Fruit fly (Drosophila melanogaster) whole organism, prepupa: ENCODE measurements around the gene CG5707.

Experiments used
- CG10631 ChIP-seq: fragments of 200-800 bp; sonication (Bioruptor generic); optimal IDR thresholded peaks from 2 replicates; lab custom pipeline; 2016; ENCODE audit warnings: missing biosample characterization, missing genetic modification characterization
- CG10669 ChIP-seq: fragments of 200-800 bp; sonication (Bioruptor generic); optimal IDR thresholded peaks from 3 replicates; lab custom pipeline; 2018; ENCODE audit warnings: missing biosample characterization, mild to moderate bottlenecking, missing genetic modification characterization, moderate library complexity
- CG11294 ChIP-seq: fragments of 200-800 bp; sonication (Bioruptor generic); IDR thresholded peaks from 2 replicates; pipeline ENCODE4 v1.3.6; 2022; ENCODE audit warnings: missing biosample characterization, missing genetic modification characterization
- CG15336 ChIP-seq: fragments of 200-800 bp; sonication (Bioruptor generic); IDR thresholded peaks from 2 replicates; pipeline ENCODE4 v1.3.6; 2022; ENCODE audit warnings: missing biosample characterization, missing genetic modification characterization
- CG1621 ChIP-seq: fragments of 200-800 bp; sonication (Bioruptor generic); optimal IDR thresholded peaks from 3 replicates; lab custom pipeline; 2018; ENCODE audit warnings: missing biosample characterization, mild to moderate bottlenecking, missing genetic modification characterization
- CG3032 ChIP-seq: fragments of 200-800 bp; optimal IDR thresholded peaks from 2 replicates; lab custom pipeline; 2019; ENCODE audit warnings: missing biosample characterization, mild to moderate bottlenecking, missing genetic modification characterization, moderate library complexity
- CG32006 ChIP-seq: fragments of 200-800 bp; sonication (Bioruptor generic); optimal IDR thresholded peaks from 3 replicates; lab custom pipeline; 2017; ENCODE audit warnings: missing biosample characterization, mild to moderate bottlenecking, missing genetic modification characterization
- CG34406 ChIP-seq: fragments of 200-800 bp; sonication (Bioruptor generic); optimal IDR thresholded peaks from 3 replicates; lab custom pipeline; 2016; ENCODE audit warnings: missing biosample characterization, missing genetic modification characterization
- CG6792 ChIP-seq: fragments of 200-800 bp; sonication (Bioruptor generic); optimal IDR thresholded peaks from 3 replicates; lab custom pipeline; 2016; ENCODE audit warnings: missing biosample characterization, missing genetic modification characterization
- CG6808 ChIP-seq: fragments of 200-800 bp; sonication (Bioruptor generic); optimal IDR thresholded peaks from 3 replicates; lab custom pipeline; 2017; ENCODE audit warnings: missing biosample characterization, missing genetic modification characterization, mild to moderate bottlenecking, moderate library complexity, missing genetic modification reagents
- CG6854 ChIP-seq: fragments of 200-800 bp; sonication (Bioruptor generic); optimal IDR thresholded peaks from 2 replicates; lab custom pipeline; 2017; ENCODE audit warnings: missing biosample characterization, mild to moderate bottlenecking, missing genetic modification characterization
- CG7368 ChIP-seq: fragments of 200-800 bp; sonication (Bioruptor generic); optimal IDR thresholded peaks from 3 replicates; lab custom pipeline; 2016; ENCODE audit warnings: missing biosample characterization, missing genetic modification characterization
- CG8319 ChIP-seq: fragments of 200-800 bp; sonication (Bioruptor generic); optimal IDR thresholded peaks from 3 replicates; lab custom pipeline; 2016; ENCODE audit warnings: missing biosample characterization, missing genetic modification characterization
- CG8632 ChIP-seq: fragments of 200-800 bp; sonication (Bioruptor generic); optimal IDR thresholded peaks from 3 replicates; lab custom pipeline; 2016; ENCODE audit warnings: missing biosample characterization, missing genetic modification characterization
- CG9139 ChIP-seq: fragments of 200-800 bp; sonication (Bioruptor generic); optimal IDR thresholded peaks from 3 replicates; lab custom pipeline; 2017; ENCODE audit warnings: missing biosample characterization, mild to moderate bottlenecking, missing genetic modification characterization
- Eip75B ChIP-seq: fragments of 200-800 bp; sonication (Bioruptor generic); optimal IDR thresholded peaks from 3 replicates; lab custom pipeline; 2016; ENCODE audit warnings: missing biosample characterization, missing genetic modification characterization
- Eip78C ChIP-seq: fragments of 200-800 bp; sonication (Bioruptor generic); peaks from one replicate; lab custom pipeline; 2016; ENCODE audit warnings: missing biosample characterization, missing genetic modification characterization
- Ets21C ChIP-seq: fragments of 200-800 bp; sonication (Bioruptor generic); optimal IDR thresholded peaks from 3 replicates; lab custom pipeline; 2016; ENCODE audit warnings: missing biosample characterization, missing genetic modification characterization
- Gug ChIP-seq: fragments of 200-800 bp; sonication (Bioruptor generic); IDR thresholded peaks from 2 replicates; pipeline ENCODE4 v1.3.6; 2022; ENCODE audit warnings: missing biosample characterization, missing genetic modification characterization
- Hr38 ChIP-seq: sonication (Bioruptor generic); optimal IDR thresholded peaks from 2 replicates; lab custom pipeline; 2016; ENCODE audit warnings: missing biosample characterization, missing genetic modification characterization
- Hr39 ChIP-seq: fragments of 200-800 bp; sonication (Bioruptor generic); optimal IDR thresholded peaks from 2 replicates; lab custom pipeline; 2016; ENCODE audit warnings: missing biosample characterization, missing genetic modification characterization
- Hr4 ChIP-seq: fragments of 200-800 bp; sonication (Bioruptor generic); optimal IDR thresholded peaks from 3 replicates; lab custom pipeline; 2016; ENCODE audit warnings: missing biosample characterization, missing genetic modification characterization
- Lpt ChIP-seq: fragments of 200-800 bp; sonication (Bioruptor generic); optimal IDR thresholded peaks from 3 replicates; lab custom pipeline; 2016; ENCODE audit warnings: missing biosample characterization, missing genetic modification characterization
- Met ChIP-seq: fragments of 200-800 bp; sonication (Bioruptor generic); optimal IDR thresholded peaks from 3 replicates; lab custom pipeline; 2016; ENCODE audit warnings: missing biosample characterization, missing genetic modification characterization
- Smox ChIP-seq: fragments of 200-800 bp; sonication (Bioruptor generic); optimal IDR thresholded peaks from 3 replicates; lab custom pipeline; 2016; ENCODE audit warnings: missing biosample characterization, missing genetic modification characterization
- Sox15 ChIP-seq: fragments of 200-800 bp; sonication (Bioruptor generic); optimal IDR thresholded peaks from 3 replicates; lab custom pipeline; 2016; ENCODE audit warnings: missing biosample characterization, missing genetic modification characterization
- achi ChIP-seq: fragments of 200-800 bp; sonication (Bioruptor generic); optimal IDR thresholded peaks from 3 replicates; lab custom pipeline; 2016; ENCODE audit warnings: missing biosample characterization, missing genetic modification characterization
- cyc ChIP-seq: fragments of 200-800 bp; sonication (Bioruptor generic); optimal IDR thresholded peaks from 3 replicates; lab custom pipeline; 2016; ENCODE audit warnings: missing biosample characterization, missing genetic modification characterization
- dac ChIP-seq: fragments of 200-800 bp; sonication (Bioruptor generic); optimal IDR thresholded peaks from 2 replicates; lab custom pipeline; 2017; ENCODE audit warnings: missing biosample characterization, mild to moderate bottlenecking, missing genetic modification characterization
- dsx ChIP-seq: fragments of 200-800 bp; optimal IDR thresholded peaks from 3 replicates; lab custom pipeline; 2019; ENCODE audit warnings: missing biosample characterization, mild to moderate bottlenecking, missing genetic modification characterization, moderate library complexity; ENCODE audit not compliant: poor library complexity, severe bottlenecking
- esn ChIP-seq: fragments of 200-800 bp; sonication (Bioruptor generic); optimal IDR thresholded peaks from 2 replicates; lab custom pipeline; 2016; ENCODE audit warnings: missing biosample characterization, mild to moderate bottlenecking, missing genetic modification characterization, moderate library complexity
- fd59A ChIP-seq: fragments of 200-800 bp; sonication (Bioruptor generic); optimal IDR thresholded peaks from 2 replicates; lab custom pipeline; 2017; ENCODE audit warnings: missing biosample characterization, mild to moderate bottlenecking, missing genetic modification characterization, missing genetic modification reagents
- fkh ChIP-seq: fragments of 200-800 bp; sonication (Bioruptor generic); optimal IDR thresholded peaks from 3 replicates; lab custom pipeline; 2017; ENCODE audit warnings: missing biosample characterization, mild to moderate bottlenecking, missing genetic modification characterization, moderate library complexity
- lz ChIP-seq: fragments of 200-800 bp; sonication (Bioruptor generic); optimal IDR thresholded peaks from 3 replicates; lab custom pipeline; 2016; ENCODE audit warnings: missing biosample characterization, missing genetic modification characterization
- pdm3 ChIP-seq: fragments of 200-800 bp; sonication (Bioruptor generic); optimal IDR thresholded peaks from 3 replicates; lab custom pipeline; 2016; ENCODE audit warnings: missing biosample characterization, missing genetic modification characterization
- salr ChIP-seq, 2 experiments: fragments of 200-800 bp; sonication (Bioruptor generic); optimal IDR thresholded peaks; 3 replicates each; lab custom pipeline; 2016 to 2018; ENCODE audit warnings: missing biosample characterization in 2 of 2, missing genetic modification characterization in 2 of 2, mild to moderate bottlenecking in 1 of 2
- ss ChIP-seq, 2 experiments: fragments of 200-800 bp; sonication (Bioruptor generic); optimal IDR thresholded peaks; 2 replicates in 1 of 2; 3 replicates in 1 of 2; lab custom pipeline; 2017 to 2018; ENCODE audit warnings: mild to moderate bottlenecking in 2 of 2, missing biosample characterization in 2 of 2, missing genetic modification characterization in 2 of 2, moderate library complexity in 1 of 2
- svp ChIP-seq: fragments of 200-800 bp; sonication (Bioruptor generic); peaks from one replicate; lab custom pipeline; 2016; ENCODE audit warnings: missing biosample characterization, missing genetic modification characterization
- vri ChIP-seq: fragments of 200-800 bp; sonication (Bioruptor generic); optimal IDR thresholded peaks from 3 replicates; lab custom pipeline; 2016; ENCODE audit warnings: missing biosample characterization, mild to moderate bottlenecking, missing genetic modification characterization

CG5707 gene

DNA sequence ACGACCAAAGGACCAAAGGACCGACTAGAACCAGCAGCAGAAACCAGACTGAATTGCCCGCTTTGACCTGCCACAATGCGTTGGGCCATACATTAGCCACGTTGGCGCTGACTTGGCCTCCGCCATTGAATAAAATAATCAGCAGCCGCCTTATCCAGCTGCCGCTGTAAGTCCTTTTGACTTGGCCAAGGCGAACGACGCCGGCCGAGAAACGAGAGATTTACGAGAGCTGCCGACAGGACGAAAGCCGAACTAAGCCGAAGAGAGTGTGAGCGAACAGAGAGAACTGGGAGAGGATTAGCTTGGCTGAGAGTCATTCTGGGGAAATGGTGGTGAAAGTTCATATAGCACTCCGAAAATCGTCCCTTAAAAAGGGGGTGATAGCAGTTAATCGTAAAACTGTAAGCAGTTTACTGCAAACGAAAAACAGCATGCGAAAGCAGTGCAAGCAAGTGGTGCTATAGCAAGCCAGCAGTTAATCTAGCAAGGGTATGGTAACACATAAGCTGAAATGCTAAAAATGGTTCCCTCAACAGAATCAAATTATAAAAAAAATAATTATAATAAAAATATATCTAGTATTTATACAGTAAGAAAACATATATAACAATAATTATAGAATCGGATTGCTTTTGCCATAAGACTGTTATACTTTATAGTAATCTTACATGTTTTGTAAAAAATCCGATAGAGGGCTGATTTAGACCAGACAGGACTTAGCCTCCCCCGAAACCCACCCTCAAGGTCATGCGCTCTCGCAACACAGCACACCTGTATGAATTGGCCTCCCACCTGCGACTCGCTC, 36.5 kb upstream of the CG5707 start:
- TF ChIP-seq fkh (no peak), CG10631 (GFP tag; lab: Kevin White, UChicago) (no peak), achi (no peak), Lpt (GFP tag; lab: Kevin White, UChicago) (no peak), cyc (no peak), CG9139 (no peak), fd59A (no peak), Sox15 (no peak), lz (GFP tag; lab: Kevin White, UChicago) (no peak), Gug (no peak), esn (GFP tag; lab: Kevin White, UChicago) (no peak), CG15336 (GFP tag; lab: Robert Waterston, UW) (no peak), Hr38 (GFP tag; lab: Kevin White, UChicago) (no peak)

dm6 chr3L:2212403-2212802, 20.4 kb upstream of the CG5707 start, which contains the start of gene CG15878:
Gene CG15878 (minus strand): TSS chr3L:2212503.
- TF ChIP-seq fkh (no peak), CG6792 (GFP tag; lab: Kevin White, UChicago) (no peak), Hr39 (GFP tag; lab: Kevin White, UChicago) (no peak), vri (GFP tag; lab: Kevin White, UChicago) (no peak), ss (GFP tag; optimal IDR thresholded peaks at IDR 0.05; lab: Kevin White, UChicago) (no peak), salr (GFP tag; optimal IDR thresholded peaks at IDR 0.05; lab: Kevin White, UChicago) (no peak), CG6854 (GFP tag; lab: Kevin White, UChicago) (no peak), esn (GFP tag; lab: Kevin White, UChicago) (no peak), CG6808 (no peak), Met (GFP tag; lab: Kevin White, UChicago) (no peak), Smox (GFP tag; lab: Kevin White, UChicago) (no peak), Lpt (GFP tag; lab: Kevin White, UChicago) (no peak), Eip75B (GFP tag; lab: Kevin White, UChicago) (no peak), Eip78C (GFP tag; lab: Kevin White, UChicago) (no peak), pdm3 (no peak), Hr4 (GFP tag; lab: Kevin White, UChicago) (no peak), CG3032 (tag; lab: Kevin White, UChicago) (no peak), Ets21C (GFP tag; lab: Kevin White, UChicago) (no peak), CG34406 (GFP tag; lab: Kevin White, UChicago) (no peak), fd59A (no peak)

DNA sequence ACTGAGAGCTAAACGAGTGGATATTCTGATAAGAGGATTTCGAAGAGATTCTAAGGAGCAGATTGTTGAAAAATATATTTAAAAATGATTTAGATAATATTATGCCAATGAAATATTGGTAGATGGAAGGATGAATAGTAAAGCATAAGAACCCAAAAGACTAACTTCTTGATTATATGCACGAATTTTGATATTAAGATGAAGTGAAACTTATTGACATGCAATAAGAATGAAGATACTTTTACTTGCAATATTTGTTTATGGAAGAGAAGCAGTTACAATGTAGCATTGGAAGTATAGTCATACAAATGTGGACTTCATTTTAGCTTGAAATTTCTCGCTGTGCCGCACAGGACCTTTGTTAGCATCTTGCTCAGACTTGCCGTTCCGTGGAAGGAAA, 4.7 kb upstream of the CG5707 start, which contains the start of gene CG8960:
Gene CG8960, plus strand, starts transcription at position 301 of the 400 bp plus-strand sequence.
- no peak for TF ChIP-seq esn (GFP tag; lab: Kevin White, UChicago)
- no peak for TF ChIP-seq CG8319 (GFP tag; lab: Kevin White, UChicago)
- no peak for TF ChIP-seq fd59A
- TF ChIP-seq achi, result no peak
- TF ChIP-seq CG6792 (GFP tag; lab: Kevin White, UChicago), result no peak
- no peak for TF ChIP-seq svp (GFP tag; lab: Kevin White, UChicago)
- TF ChIP-seq vri (GFP tag; lab: Kevin White, UChicago), result no peak
- no peak for TF ChIP-seq CG8632 (GFP tag; lab: Kevin White, UChicago)
- no peak for TF ChIP-seq lz (GFP tag; lab: Kevin White, UChicago)
- no peak for TF ChIP-seq CG10669 (GFP tag; lab: Kevin White, UChicago)
- TF ChIP-seq CG32006, result no peak
- TF ChIP-seq Hr4 (GFP tag; lab: Kevin White, UChicago), result no peak
- TF ChIP-seq CG11294 (GFP tag; lab: Robert Waterston, UW), result no peak
- no peak for TF ChIP-seq dac (GFP tag; lab: Kevin White, UChicago)
- no peak for TF ChIP-seq cyc
- no peak for TF ChIP-seq CG7368 (GFP tag; lab: Kevin White, UChicago)
- TF ChIP-seq dsx (GFP tag; lab: Kevin White, UChicago), result no peak
- TF ChIP-seq CG9139, result no peak
- no peak for TF ChIP-seq CG1621 (tag; lab: Kevin White, UChicago)
